Fruit fly (Drosophila melanogaster) S2 (cell line): ENCODE measurements around the gene CG7990.

Experiments used
- CG8478 ChIP-seq: fragments of >200 bp; optimal IDR thresholded peaks from 2 replicates; lab custom pipeline; 2018
- CTCF ChIP-seq, 2 experiments: fragments of >200 bp; optimal IDR thresholded peaks; 2 replicates each; lab custom pipeline; 2018

The CG7990 gene

dm6 chrX:19201630-19202029 lies at the start of gene CG7990:
CG7990 (minus strand) TSS chrX:19201979.
- no peak for TF ChIP-seq CG8478 (lab: Kevin White, UChicago)
- no peak for TF ChIP-seq CTCF (optimal IDR thresholded peaks at IDR 0.05; lab: Kevin White, UChicago)

DNA sequence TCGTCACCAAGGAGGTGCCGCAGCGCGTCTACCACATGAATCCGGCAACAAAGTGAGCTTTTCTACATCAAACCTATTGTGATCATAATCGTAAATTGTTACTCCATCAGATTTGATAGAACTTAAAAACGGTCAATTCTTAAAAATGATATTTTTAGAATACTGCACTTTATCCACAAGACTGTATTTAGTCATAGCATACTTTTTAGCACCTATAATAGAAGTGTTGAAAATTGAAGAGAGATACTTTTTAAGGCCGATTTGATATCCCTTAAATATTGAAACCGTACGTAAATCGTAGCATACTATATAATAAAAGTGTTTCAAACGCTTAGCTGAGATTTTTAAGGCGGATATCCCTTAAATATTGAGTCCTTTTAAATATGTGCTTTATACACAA lies 48.4 kb upstream of the CG7990 start:
- TF ChIP-seq CG8478 (lab: Kevin White, UChicago) = no peak
- TF ChIP-seq CTCF (optimal IDR thresholded peaks at IDR 0.05; lab: Kevin White, UChicago) = no peak

dm6 chrX:19249339-19249738 lies 47.6 kb upstream of the CG7990 start:
- TF ChIP-seq CG8478 (lab: Kevin White, UChicago) (no peak), CTCF (optimal IDR thresholded peaks at IDR 0.05; lab: Kevin White, UChicago) (no peak)

- TF ChIP-seq CG8478 (lab: Kevin White, UChicago) = no peak
- TF ChIP-seq CTCF (optimal IDR thresholded peaks at IDR 0.05; lab: Kevin White, UChicago) = no peak
Measured at dm6 chrX:19248426-19249217, 46.8 kb upstream of the CG7990 start, which contains the start of gene Hs3st-B. Hs3st-B (plus strand) TSS chrX:19248639.

DNA sequence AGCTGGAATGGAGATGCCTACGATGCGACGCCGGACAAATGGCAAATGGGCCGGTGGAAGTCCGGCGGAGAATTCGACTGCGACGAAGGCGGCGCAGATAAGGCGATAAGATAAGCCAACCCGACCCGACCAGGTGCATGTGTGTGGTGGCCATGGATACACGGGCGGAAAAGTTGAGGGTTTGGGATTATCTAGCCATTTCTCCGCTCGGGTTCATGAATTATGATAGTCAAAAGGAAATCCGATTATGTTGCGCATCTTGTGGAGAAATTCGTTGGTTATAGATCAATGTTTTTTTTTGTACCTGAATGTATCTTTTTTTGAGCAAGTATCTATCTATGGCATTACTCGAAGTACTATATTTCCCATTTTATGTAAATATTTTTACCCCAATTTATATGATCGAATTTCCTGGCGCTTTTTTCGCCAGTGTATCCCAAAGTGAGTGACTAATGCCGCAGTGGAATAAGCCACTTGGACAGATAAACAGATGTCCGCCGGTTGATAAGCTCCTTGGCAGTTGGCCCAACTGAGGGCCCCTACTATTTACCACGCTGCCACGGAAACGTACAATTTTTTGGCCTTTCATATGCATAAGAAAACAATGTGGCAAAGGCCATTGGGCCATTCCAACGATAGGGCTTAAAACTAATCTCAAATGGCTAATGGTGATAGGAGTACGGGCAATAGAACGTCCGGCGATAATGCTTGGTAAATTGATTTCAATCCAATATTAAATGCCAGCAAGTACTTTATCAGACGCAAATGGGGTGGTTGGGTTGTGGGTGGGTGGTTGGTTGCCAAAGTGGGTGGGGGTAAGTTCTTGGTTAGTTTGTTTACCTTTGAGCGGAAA lies 45.6 kb upstream of the CG7990 start, which contains the start of gene CG7992:
TSS of gene CG7992 (minus strand) at position 51 of the 853 bp plus-strand sequence.
- no peak for TF ChIP-seq CTCF (optimal IDR thresholded peaks at IDR 0.05; lab: Kevin White, UChicago)

dm6 chrX:19243379-19243834 lies 41.6 kb upstream of the CG7990 start, which contains the start of gene CG7889:
CG7889 (plus strand) TSS chrX:19243631.
- TF ChIP-seq CG8478 (lab: Kevin White, UChicago) = no peak
- no peak for TF ChIP-seq CTCF (optimal IDR thresholded peaks at IDR 0.05; lab: Kevin White, UChicago)

DNA sequence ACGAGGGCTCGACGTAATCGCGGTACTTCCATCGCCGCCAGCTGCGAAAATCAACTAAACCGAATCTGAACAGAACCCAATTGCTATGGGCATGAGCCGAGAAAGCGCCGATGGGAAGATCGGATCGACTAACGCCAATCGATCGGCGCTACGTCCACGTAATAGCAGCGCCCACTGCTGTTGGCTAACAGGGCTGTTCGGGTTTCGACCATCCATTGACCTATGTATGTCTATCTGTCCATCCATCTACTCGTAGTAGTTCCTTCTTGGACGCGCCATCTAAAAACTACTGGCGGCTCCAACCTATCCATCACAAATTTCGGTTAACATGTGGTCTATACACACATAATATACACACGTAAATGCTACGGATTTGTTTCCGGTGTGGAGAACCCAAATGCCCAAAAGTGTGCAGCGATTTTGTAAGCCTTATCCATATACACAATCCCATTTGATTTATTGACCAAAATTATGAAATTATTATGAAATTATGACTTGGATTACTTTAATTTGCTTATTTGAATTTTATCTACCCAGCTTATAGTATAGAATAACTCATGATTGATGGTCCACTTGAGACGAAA lies 40.1 kb upstream of the CG7990 start, which contains the start of gene CG14196:
TSS of gene CG14196 (minus strand) at position 51 of the 584 bp plus-strand sequence.
- TF ChIP-seq CG8478 (lab: Kevin White, UChicago) (no peak), CTCF (optimal IDR thresholded peaks at IDR 0.05; lab: Kevin White, UChicago) (peak; percentile 31 to 42)

DNA sequence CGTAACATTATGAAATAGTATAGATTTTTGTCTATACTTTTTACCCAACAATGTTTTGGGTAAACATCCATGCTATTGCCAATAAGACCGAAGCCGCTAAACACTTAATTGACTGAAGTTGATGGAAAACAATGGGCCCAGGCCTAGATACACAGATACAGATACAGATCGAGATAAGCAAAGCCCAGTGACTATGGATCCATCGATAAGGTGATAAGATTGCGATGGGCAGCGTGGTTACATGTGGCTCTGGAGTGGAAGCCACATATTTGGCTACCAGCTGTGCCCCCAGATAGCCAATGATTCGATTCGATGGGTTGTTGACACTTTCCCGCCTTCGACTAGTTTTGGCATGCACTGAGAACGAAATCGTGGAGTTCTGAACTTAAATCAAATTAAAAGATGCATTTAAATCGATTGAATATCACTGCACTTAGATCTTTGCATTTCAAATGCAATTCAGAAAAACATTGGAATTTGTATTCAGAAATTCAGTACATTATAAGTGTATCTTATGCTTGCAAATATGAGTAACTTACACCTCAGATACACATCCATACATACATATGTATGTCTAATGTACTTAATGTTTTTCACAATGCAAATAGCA lies 38.6 kb upstream of the CG7990 start:
- TF ChIP-seq CTCF (optimal IDR thresholded peaks at IDR 0.05; lab: Kevin White, UChicago) (no peak), CG8478 (lab: Kevin White, UChicago) (no peak)

dm6 chrX:19239365-19239764 lies 37.6 kb upstream of the CG7990 start:
- TF ChIP-seq CG8478 (lab: Kevin White, UChicago) (no peak), CTCF (optimal IDR thresholded peaks at IDR 0.05; lab: Kevin White, UChicago) (no peak)

DNA sequence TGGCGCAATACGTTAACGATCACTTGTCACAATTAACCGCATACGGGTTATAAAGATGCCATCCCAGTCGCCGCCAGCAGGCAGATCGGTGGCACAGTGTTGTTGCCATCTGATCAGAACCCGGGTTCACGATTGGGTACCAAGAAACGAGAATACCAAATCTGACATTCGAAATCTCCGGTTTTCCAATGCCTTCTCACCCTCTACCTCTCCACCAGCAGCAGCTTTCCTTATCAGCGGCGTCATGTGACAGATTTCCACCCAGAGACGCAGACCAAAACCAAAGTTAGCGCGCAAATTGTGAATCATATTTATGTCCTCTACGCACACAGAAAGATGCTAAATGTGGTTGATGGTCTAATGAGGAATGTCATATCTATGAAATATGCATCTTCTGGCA lies 36.8 kb upstream of the CG7990 start:
- no peak for TF ChIP-seq CG8478 (lab: Kevin White, UChicago)
- no peak for TF ChIP-seq CTCF (optimal IDR thresholded peaks at IDR 0.05; lab: Kevin White, UChicago)

dm6 chrX:19229855-19230433 lies 28.2 kb upstream of the CG7990 start:
- TF ChIP-seq CTCF (optimal IDR thresholded peaks at IDR 0.05; lab: Kevin White, UChicago) (no peak), CG8478 (lab: Kevin White, UChicago) (no peak)

dm6 chrX:19225304-19225640 lies 23.5 kb upstream of the CG7990 start:
- TF ChIP-seq CG8478 (lab: Kevin White, UChicago) (no peak), CTCF (optimal IDR thresholded peaks at IDR 0.05; lab: Kevin White, UChicago) (no peak)

- TF ChIP-seq CG8478 (lab: Kevin White, UChicago) (no peak), CTCF (optimal IDR thresholded peaks at IDR 0.05; lab: Kevin White, UChicago) (no peak)
Measured at dm6 chrX:19224580-19225303, 23.0 kb upstream of the CG7990 start.
